Worm (Caenorhabditis elegans) whole organism, late embryonic: ENCODE results near the gene drh-1.
A peak's percentile ranks its signal among the peaks of the same experiment; 100 is the strongest.

Source experiments
- C38D4.7 ChIP-seq: fragments of 200-800 bp; sonication (Bioruptor generic); optimal IDR thresholded peaks from 2 replicates; lab custom pipeline; 2018; ENCODE audit warnings: mild to moderate bottlenecking, missing genetic modification characterization, moderate library complexity, missing compliant biosample characterization
- F13H6.1 ChIP-seq: sonication (generic microtip); optimal IDR thresholded peaks from 2 replicates; lab custom pipeline; 2016; ENCODE audit warnings: missing genetic modification characterization, missing compliant biosample characterization
- K02D7.2 ChIP-seq: sonication (generic microtip); optimal IDR thresholded peaks from 2 replicates; lab custom pipeline; 2017; ENCODE audit warnings: mild to moderate bottlenecking, missing genetic modification characterization, missing compliant biosample characterization
- ama-1 ChIP-seq: fragments of 150-350 bp; optimal IDR thresholded peaks from 2 replicates; lab custom pipeline; 2014
- ceh-14 ChIP-seq: sonication (generic microtip); optimal IDR thresholded peaks from 2 replicates; lab custom pipeline; 2016; ENCODE audit warnings: missing genotype, missing genetic modification characterization, missing compliant biosample characterization
- ceh-18 ChIP-seq: sonication (generic microtip); optimal IDR thresholded peaks from 2 replicates; lab custom pipeline; 2016; ENCODE audit warnings: missing genetic modification characterization, missing compliant biosample characterization
- ceh-19 ChIP-seq: fragments of 200-800 bp; sonication (Bioruptor generic); optimal IDR thresholded peaks from 2 replicates; lab custom pipeline; 2018; ENCODE audit warnings: mild to moderate bottlenecking, missing genetic modification characterization, missing compliant biosample characterization
- ceh-24 ChIP-seq: sonication (generic microtip); optimal IDR thresholded peaks from 2 replicates; lab custom pipeline; 2016; ENCODE audit warnings: mild to moderate bottlenecking, missing genetic modification characterization, missing compliant biosample characterization
- ceh-30 ChIP-seq: fragments of 150-350 bp; optimal IDR thresholded peaks from 2 replicates; lab custom pipeline; 2014; ENCODE audit warnings: missing biosample characterization, missing genetic modification characterization
- ceh-31 ChIP-seq: sonication (generic microtip); optimal IDR thresholded peaks from 2 replicates; lab custom pipeline; 2016; ENCODE audit warnings: missing genetic modification characterization, missing compliant biosample characterization
- ceh-34 ChIP-seq: sonication (generic microtip); optimal IDR thresholded peaks from 2 replicates; lab custom pipeline; 2016; ENCODE audit warnings: mild to moderate bottlenecking, missing genetic modification characterization, missing compliant biosample characterization
- ceh-48 ChIP-seq: sonication (generic microtip); optimal IDR thresholded peaks from 2 replicates; lab custom pipeline; 2016; ENCODE audit warnings: missing genetic modification characterization, inconsistent platforms, missing compliant biosample characterization
- che-1 ChIP-seq: sonication (generic microtip); optimal IDR thresholded peaks from 2 replicates; lab custom pipeline; 2016; ENCODE audit warnings: mild to moderate bottlenecking, missing genetic modification characterization, missing compliant biosample characterization
- dve-1 ChIP-seq: sonication (generic microtip); optimal IDR thresholded peaks from 2 replicates; lab custom pipeline; 2017; ENCODE audit warnings: antibody characterized with exemption, mild to moderate bottlenecking, missing genetic modification characterization, missing compliant biosample characterization
- elt-4 ChIP-seq: sonication (generic microtip); optimal IDR thresholded peaks from 2 replicates; lab custom pipeline; 2016; ENCODE audit warnings: missing genetic modification characterization, missing compliant biosample characterization
- eyg-1 ChIP-seq: sonication (generic microtip); optimal IDR thresholded peaks from 2 replicates; lab custom pipeline; 2016; ENCODE audit warnings: missing genotype, missing genetic modification characterization, missing compliant biosample characterization
- fax-1 ChIP-seq: sonication (generic microtip); optimal IDR thresholded peaks from 2 replicates; lab custom pipeline; 2016; ENCODE audit warnings: missing genotype, missing genetic modification characterization, missing compliant biosample characterization
- fkh-6 ChIP-seq: sonication (generic microtip); optimal IDR thresholded peaks from 2 replicates; lab custom pipeline; 2016; ENCODE audit warnings: missing genetic modification characterization, missing compliant biosample characterization
- hlh-13 ChIP-seq: fragments of 200-800 bp; sonication (Bioruptor generic); optimal IDR thresholded peaks from 2 replicates; lab custom pipeline; 2018; ENCODE audit warnings: mild to moderate bottlenecking, missing genetic modification characterization, missing compliant biosample characterization
- hlh-6 ChIP-seq: sonication (generic microtip); optimal IDR thresholded peaks from 2 replicates; lab custom pipeline; 2016; ENCODE audit warnings: missing genotype, missing genetic modification characterization, missing compliant biosample characterization
- lin-11 ChIP-seq: fragments of 200-800 bp; sonication (Bioruptor generic); optimal IDR thresholded peaks from 2 replicates; lab custom pipeline; 2018; ENCODE audit warnings: mild to moderate bottlenecking, missing genetic modification characterization, missing compliant biosample characterization
- madf-2 ChIP-seq: sonication (generic microtip); optimal IDR thresholded peaks from 2 replicates; lab custom pipeline; 2017; ENCODE audit warnings: missing genetic modification characterization, missing compliant biosample characterization
- mec-3 ChIP-seq: sonication (generic microtip); optimal IDR thresholded peaks from 2 replicates; lab custom pipeline; 2016; ENCODE audit warnings: borderline replicate concordance, missing genetic modification characterization, missing compliant biosample characterization
- nfya-1 ChIP-seq: sonication (generic microtip); optimal IDR thresholded peaks from 2 replicates; lab custom pipeline; 2017; ENCODE audit warnings: missing genetic modification characterization, mild to moderate bottlenecking, missing compliant biosample characterization, antibody characterized with exemption, moderate library complexity
- nhr-232 ChIP-seq: sonication (generic microtip); optimal IDR thresholded peaks from 2 replicates; lab custom pipeline; 2016; ENCODE audit warnings: missing genetic modification characterization, missing compliant biosample characterization
- npax-4 ChIP-seq: sonication (generic microtip); optimal IDR thresholded peaks from 2 replicates; lab custom pipeline; 2016; ENCODE audit warnings: missing genetic modification characterization, missing compliant biosample characterization
- odd-2 ChIP-seq: sonication (generic microtip); optimal IDR thresholded peaks from 2 replicates; lab custom pipeline; 2017; ENCODE audit warnings: antibody characterized with exemption, mild to moderate bottlenecking, missing genetic modification characterization, missing compliant biosample characterization
- pag-3 ChIP-seq: sonication (generic microtip); optimal IDR thresholded peaks from 2 replicates; lab custom pipeline; 2016; ENCODE audit warnings: missing compliant biosample characterization, missing genetic modification characterization, borderline replicate concordance
- pat-9 ChIP-seq: fragments of 200-800 bp; sonication (Bioruptor generic); optimal IDR thresholded peaks from 2 replicates; lab custom pipeline; 2018; ENCODE audit warnings: mild to moderate bottlenecking, missing genetic modification characterization, moderate library complexity, missing compliant biosample characterization
- pha-4 ChIP-seq: fragments of 150-350 bp; optimal IDR thresholded peaks from 2 replicates; lab custom pipeline; 2018; ENCODE audit warnings: missing biosample characterization, missing genetic modification reagents, missing genetic modification characterization
- pqm-1 ChIP-seq: sonication (generic microtip); optimal IDR thresholded peaks from 2 replicates; lab custom pipeline; 2016; ENCODE audit warnings: missing genetic modification characterization, missing compliant biosample characterization
- rnt-1 ChIP-seq: sonication (generic microtip); optimal IDR thresholded peaks from 2 replicates; lab custom pipeline; 2016; ENCODE audit warnings: missing genetic modification characterization, missing compliant biosample characterization
- sdc-2 ChIP-seq: sonication (generic microtip); optimal IDR thresholded peaks from 2 replicates; lab custom pipeline; 2016; ENCODE audit warnings: missing genotype, missing genetic modification characterization, missing compliant biosample characterization
- tbx-2 ChIP-seq: sonication (generic microtip); optimal IDR thresholded peaks from 2 replicates; lab custom pipeline; 2016; ENCODE audit warnings: missing genetic modification characterization, missing compliant biosample characterization
- ttx-3 ChIP-seq: sonication (generic microtip); optimal IDR thresholded peaks from 2 replicates; lab custom pipeline; 2016; ENCODE audit warnings: missing genetic modification reagents, missing genetic modification characterization, missing compliant biosample characterization
- unc-3 ChIP-seq, 2 experiments: fragments of 200-800 bp in 1 of 2; sonication (Bioruptor generic) in 1 of 2; sonication (generic microtip) in 1 of 2; conservative IDR thresholded peaks in 1 of 2; optimal IDR thresholded peaks in 1 of 2; 2 replicates each; pipeline versions ENCODE4 v1.3.6 to Lab custom; 2016 to 2022; ENCODE audit warnings: missing compliant biosample characterization in 2 of 2, missing genetic modification characterization in 2 of 2, missing genetic modification reagents in 1 of 2
- unc-42 ChIP-seq: sonication (generic microtip); optimal IDR thresholded peaks from 2 replicates; lab custom pipeline; 2016; ENCODE audit warnings: missing genotype, missing genetic modification characterization, missing compliant biosample characterization
- unc-55 ChIP-seq: sonication (generic microtip); optimal IDR thresholded peaks from 2 replicates; lab custom pipeline; 2017; ENCODE audit warnings: missing biosample characterization, missing genetic modification reagents, missing genetic modification characterization
- unc-86 ChIP-seq: sonication (generic microtip); optimal IDR thresholded peaks from 2 replicates; lab custom pipeline; 2016; ENCODE audit warnings: missing genetic modification characterization, missing compliant biosample characterization
- ztf-16 ChIP-seq: sonication (generic microtip); optimal IDR thresholded peaks from 2 replicates; lab custom pipeline; 2017; ENCODE audit warnings: missing genetic modification characterization, missing compliant biosample characterization

The drh-1 gene

DNA sequence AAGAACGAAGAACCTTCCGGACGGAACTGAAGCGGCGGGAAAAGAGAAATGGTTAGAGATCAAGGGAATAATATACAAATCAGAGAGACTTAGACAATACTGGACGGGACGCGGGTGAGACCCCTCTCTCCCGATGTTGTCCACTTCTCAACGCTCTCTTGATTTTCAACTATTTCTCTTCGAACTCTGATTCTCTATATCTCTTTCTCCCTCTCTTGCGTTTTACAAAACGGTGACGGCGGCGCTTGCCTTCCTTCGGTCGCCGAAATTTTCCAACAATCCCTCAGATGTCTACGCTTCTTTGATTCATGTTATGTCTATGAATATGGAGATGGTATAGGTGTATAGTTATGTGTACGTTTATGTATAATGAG is 36.4 kb downstream of the drh-1 start (continued):
- peak; percentile 54 for TF ChIP-seq tbx-2 (tag; lab: Kevin White, UChicago)
- TF ChIP-seq ceh-48 (tag; lab: Kevin White, UChicago) = no peak
- no peak for TF ChIP-seq madf-2 (tag; lab: Kevin White, UChicago)
- no peak for TF ChIP-seq ceh-14 (tag; lab: Kevin White, UChicago)
- TF ChIP-seq che-1 (tag; lab: Kevin White, UChicago) = no peak
- no peak for TF ChIP-seq mec-3 (tag; lab: Kevin White, UChicago)
- TF ChIP-seq pag-3 (tag; lab: Kevin White, UChicago) = no peak
- TF ChIP-seq ttx-3 (tag; lab: Kevin White, UChicago) = no peak
- no peak for TF ChIP-seq elt-4
- peak; percentile 23 for TF ChIP-seq ceh-30 (tag; lab: Kevin White, UChicago)
- TF ChIP-seq npax-4 (tag; lab: Kevin White, UChicago) = no peak
- TF ChIP-seq ceh-24 = no peak
- no peak for TF ChIP-seq unc-86
- TF ChIP-seq rnt-1 (tag; lab: Kevin White, UChicago) = peak; percentile 86
- no peak for TF ChIP-seq K02D7.2
- no peak for TF ChIP-seq C38D4.7 (GFP tag; lab: Kevin White, UChicago)
- TF ChIP-seq eyg-1 (tag; lab: Kevin White, UChicago) = no peak
- TF ChIP-seq unc-3 (GFP tag; conservative IDR thresholded peaks at IDR 0.05; lab: Robert Waterston, UW) = no peak
- TF ChIP-seq unc-3 (tag; optimal IDR thresholded peaks at IDR 0.05; lab: Kevin White, UChicago) = no peak
- no peak for TF ChIP-seq ceh-19
- no peak for TF ChIP-seq fkh-6 (tag; lab: Kevin White, UChicago)
- no peak for TF ChIP-seq fax-1 (tag; lab: Kevin White, UChicago)
- no peak for TF ChIP-seq odd-2 (tag; lab: Kevin White, UChicago)
- TF ChIP-seq F13H6.1 = peak; percentile 25
- TF ChIP-seq nfya-1 = peak; percentile 57
- no peak for TF ChIP-seq pha-4 (tag; lab: Kevin White, UChicago)
- no peak for TF ChIP-seq nhr-232 (tag; lab: Kevin White, UChicago)
- TF ChIP-seq ama-1 (lab: Kevin White, UChicago) = no peak
- peak; percentile 17 for TF ChIP-seq ceh-18
- TF ChIP-seq hlh-13 (GFP tag; lab: Kevin White, UChicago) = no peak
- TF ChIP-seq ztf-16 (tag; lab: Kevin White, UChicago) = no peak
- TF ChIP-seq pqm-1 (tag; lab: Kevin White, UChicago) = no peak
- TF ChIP-seq sdc-2 (tag; lab: Kevin White, UChicago) = no peak
- no peak for TF ChIP-seq pat-9 (tag; lab: Kevin White, UChicago)
- no peak for TF ChIP-seq hlh-6 (tag; lab: Kevin White, UChicago)
- TF ChIP-seq ceh-34 = peak; percentile 55
- TF ChIP-seq unc-42 (tag; lab: Kevin White, UChicago) = no peak
- TF ChIP-seq, all 69 proteins: peak for 14

DNA sequence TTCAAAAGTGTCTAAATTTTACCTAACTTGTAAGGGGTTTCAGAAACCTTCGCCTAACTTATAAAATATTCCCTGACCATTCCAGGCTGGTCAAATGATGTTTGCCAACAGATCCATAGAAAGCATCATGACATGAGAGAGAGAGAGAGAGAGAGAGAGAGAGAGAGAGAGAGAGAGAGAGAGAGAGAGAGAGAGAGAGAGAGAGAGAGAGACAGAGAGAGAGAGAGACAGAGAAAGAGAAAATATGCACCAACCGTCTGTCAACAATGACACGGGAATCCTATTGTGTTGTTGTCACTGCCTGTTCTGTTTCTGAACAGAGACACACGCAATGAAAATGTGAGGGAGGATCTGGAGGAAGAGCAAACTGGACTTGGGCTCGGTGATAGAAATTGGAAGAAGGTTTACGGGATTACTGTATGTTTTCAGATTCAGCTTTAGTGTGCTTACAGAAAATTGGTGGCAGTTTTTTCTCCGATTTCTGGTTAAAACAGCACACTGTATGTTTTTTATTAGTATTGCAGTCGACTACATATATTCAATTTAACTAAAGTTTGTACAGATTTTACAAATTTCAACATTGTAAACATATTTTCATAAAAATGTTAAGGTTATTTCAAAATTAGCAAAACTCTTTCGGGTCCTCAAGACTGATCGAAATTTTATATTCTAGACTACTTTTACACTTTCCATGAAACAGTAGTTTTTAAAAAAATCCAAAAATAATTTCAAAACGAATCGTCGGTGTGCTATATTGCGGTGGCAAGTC is 37.0 kb downstream of the drh-1 start:
- TF ChIP-seq lin-11 (tag; lab: Kevin White, UChicago) (peak; percentile 9), dve-1 (tag; lab: Kevin White, UChicago) (peak; percentile 59), ceh-31 (tag; lab: Kevin White, UChicago) (no peak), ceh-24 (no peak)

DNA sequence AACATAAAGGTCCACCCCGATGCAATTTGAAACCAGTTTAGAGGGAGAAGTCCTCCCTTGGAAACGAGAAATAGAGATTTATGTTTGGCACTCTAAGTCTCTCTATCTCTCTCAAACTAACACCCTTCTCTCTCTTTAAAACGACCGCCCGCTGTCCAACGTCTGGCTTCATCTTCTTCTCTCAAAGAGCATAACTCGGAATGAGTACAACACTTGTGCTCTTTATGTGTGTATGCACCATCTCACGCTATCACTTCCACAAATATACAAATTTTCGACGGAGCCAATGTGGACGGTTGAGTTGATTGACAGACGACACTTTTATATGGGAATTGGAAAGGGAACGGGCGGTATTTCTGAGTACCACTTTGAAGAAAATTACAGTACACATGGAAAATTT is 38.8 kb downstream of the drh-1 start:
- TF ChIP-seq nfya-1 = peak; percentile 37
- TF ChIP-seq ceh-30 (tag; lab: Kevin White, UChicago) = no peak
- peak; percentile 71 for TF ChIP-seq unc-55 (GFP tag; lab: Kevin White, UChicago)
